Worm (Caenorhabditis elegans) whole organism, L1 larva: ENCODE data around the gene R02F2.10.
A peak's percentile ranks its signal among the peaks of the same experiment; 100 is the strongest.

ENCODE experiments used
- F16B12.6 ChIP-seq: fragments of 150-350 bp; optimal IDR thresholded peaks from 2 replicates; lab custom pipeline; 2014; ENCODE audit warnings: missing biosample characterization, missing genetic modification characterization
- aha-1 ChIP-seq: fragments of 150-350 bp; optimal IDR thresholded peaks from 2 replicates; lab custom pipeline; 2014; ENCODE audit warnings: missing biosample characterization, missing genetic modification characterization
- alr-1 ChIP-seq: fragments of 200-800 bp; sonication (Bioruptor generic); optimal IDR thresholded peaks from 2 replicates; lab custom pipeline; 2018; ENCODE audit warnings: borderline replicate concordance, mild to moderate bottlenecking, missing genetic modification characterization, missing compliant biosample characterization
- aly-2 ChIP-seq: fragments of 150-350 bp; optimal IDR thresholded peaks from 2 replicates; lab custom pipeline; 2014; ENCODE audit warnings: missing biosample characterization, missing genetic modification characterization
- blmp-1 ChIP-seq: fragments of 150-350 bp; optimal IDR thresholded peaks from 2 replicates; lab custom pipeline; 2014; ENCODE audit warnings: missing biosample characterization, missing genetic modification characterization
- ceh-82 ChIP-seq, 3 experiments: fragments of 150-350 bp in 1 of 3; sonication (generic microtip) in 2 of 3; optimal IDR thresholded peaks; 2 replicates each; lab custom pipeline; 2014 to 2017; ENCODE audit warnings: missing biosample characterization in 3 of 3, missing genetic modification characterization in 3 of 3
- ceh-88 ChIP-seq: fragments of 200-800 bp; sonication (Bioruptor generic); IDR thresholded peaks from 2 replicates; pipeline ENCODE4 v1.3.6; 2022; ENCODE audit warnings: missing genetic modification characterization, missing compliant biosample characterization
- ceh-90 ChIP-seq: sonication (generic microtip); optimal IDR thresholded peaks from 2 replicates; lab custom pipeline; 2016; ENCODE audit warnings: missing genetic modification characterization, missing compliant biosample characterization
- ces-1 ChIP-seq: fragments of 150-350 bp; optimal IDR thresholded peaks from 2 replicates; lab custom pipeline; 2014; ENCODE audit warnings: missing biosample characterization, missing genetic modification reagents, missing genetic modification characterization
- dpl-1 ChIP-seq, 3 experiments: fragments of 150-350 bp in 2 of 3; sonication (generic microtip) in 1 of 3; optimal IDR thresholded peaks; 2 replicates each; lab custom pipeline; 2014 to 2017; ENCODE audit warnings: missing biosample characterization in 3 of 3, missing genetic modification characterization in 3 of 3, missing genetic modification reagents in 3 of 3
- efl-1 ChIP-seq, 4 experiments: fragments of 150-350 bp; optimal IDR thresholded peaks in 3 of 4; peaks in 1 of 4; 1 replicate in 1 of 4; 2 replicates in 3 of 4; lab custom pipeline; 2014; ENCODE audit warnings: missing biosample characterization in 2 of 4, missing genetic modification characterization in 2 of 4, missing genetic modification reagents in 2 of 4
- egl-13 ChIP-seq: sonication (generic microtip); optimal IDR thresholded peaks from 2 replicates; lab custom pipeline; 2016; ENCODE audit warnings: missing genotype, missing genetic modification reagents, missing genetic modification characterization, missing compliant biosample characterization
- elt-3 ChIP-seq, 6 experiments: fragments of 150-350 bp in 1 of 6; sonication (generic microtip); optimal IDR thresholded peaks; 2 replicates each; lab custom pipeline; 2017 to 2018; ENCODE audit warnings: missing biosample characterization in 6 of 6, missing genetic modification characterization in 6 of 6, inconsistent platforms in 1 of 6
- fos-1 ChIP-seq: fragments of 150-350 bp; optimal IDR thresholded peaks from 2 replicates; lab custom pipeline; 2014; ENCODE audit warnings: missing biosample characterization, missing genetic modification characterization
- irx-1 ChIP-seq: sonication (generic microtip); optimal IDR thresholded peaks from 2 replicates; lab custom pipeline; 2016; ENCODE audit warnings: missing genetic modification characterization, missing compliant biosample characterization
- jun-1 ChIP-seq: fragments of 150-350 bp; optimal IDR thresholded peaks from 2 replicates; lab custom pipeline; 2014; ENCODE audit warnings: missing biosample characterization, missing genetic modification reagents, missing genetic modification characterization
- lin-15B ChIP-seq: fragments of 150-350 bp; sonication (generic microtip); optimal IDR thresholded peaks from 3 replicates; lab custom pipeline; 2014; ENCODE audit warnings: missing biosample characterization, missing genetic modification characterization
- lin-39 ChIP-seq: fragments of 150-350 bp; optimal IDR thresholded peaks from 2 replicates; lab custom pipeline; 2014; ENCODE audit warnings: missing biosample characterization, missing genetic modification reagents, missing genetic modification characterization
- mdl-1 ChIP-seq, 2 experiments: fragments of 150-350 bp; optimal IDR thresholded peaks; 2 replicates each; lab custom pipeline; 2014 to 2017; ENCODE audit warnings: missing biosample characterization in 2 of 2, missing genetic modification characterization in 2 of 2, inconsistent platforms in 1 of 2
- mep-1 ChIP-seq: fragments of 150-350 bp; optimal IDR thresholded peaks from 2 replicates; lab custom pipeline; 2014; ENCODE audit warnings: missing biosample characterization, missing genetic modification characterization
- nhr-20 ChIP-seq: sonication (generic microtip); optimal IDR thresholded peaks from 2 replicates; lab custom pipeline; 2016; ENCODE audit warnings: mild to moderate bottlenecking, missing genetic modification characterization, missing compliant biosample characterization
- nhr-47 ChIP-seq: sonication (generic microtip); optimal IDR thresholded peaks from 2 replicates; lab custom pipeline; 2016; ENCODE audit warnings: mild to moderate bottlenecking, missing genetic modification characterization, moderate library complexity, missing compliant biosample characterization
- nhr-71 ChIP-seq: sonication (generic microtip); optimal IDR thresholded peaks from 2 replicates; lab custom pipeline; 2016; ENCODE audit warnings: mild to moderate bottlenecking, missing genetic modification characterization, moderate library complexity, missing compliant biosample characterization
- nhr-77 ChIP-seq: fragments of 150-350 bp; optimal IDR thresholded peaks from 2 replicates; lab custom pipeline; 2014; ENCODE audit warnings: missing biosample characterization, missing genetic modification characterization
- nhr-85 ChIP-seq: sonication (generic microtip); peaks from one replicate; lab custom pipeline; 2016; ENCODE audit warnings: missing genetic modification characterization, inconsistent platforms, missing compliant biosample characterization
- pag-3 ChIP-seq: sonication (generic microtip); optimal IDR thresholded peaks from 2 replicates; lab custom pipeline; 2017; ENCODE audit warnings: missing genetic modification characterization, mild to moderate bottlenecking, missing compliant biosample characterization, antibody characterized with exemption, borderline replicate concordance; ENCODE audit not compliant: insufficient read depth
- pax-3 ChIP-seq: fragments of 200-800 bp; sonication (Bioruptor generic); optimal IDR thresholded peaks from 2 replicates; lab custom pipeline; 2018; ENCODE audit warnings: mild to moderate bottlenecking, missing genetic modification characterization, moderate library complexity, missing compliant biosample characterization
- rnt-1 ChIP-seq: sonication (generic microtip); optimal IDR thresholded peaks from 2 replicates; lab custom pipeline; 2016; ENCODE audit warnings: mild to moderate bottlenecking, missing genetic modification characterization, moderate library complexity, missing compliant biosample characterization
- skn-1 ChIP-seq: fragments of 150-350 bp; optimal IDR thresholded peaks from 2 replicates; lab custom pipeline; 2014; ENCODE audit warnings: missing biosample characterization, missing genetic modification characterization
- snpc-4 ChIP-seq: fragments of 150-350 bp; optimal IDR thresholded peaks from 2 replicates; lab custom pipeline; 2014; ENCODE audit warnings: missing biosample characterization, missing genetic modification characterization
- snu-23 ChIP-seq: sonication (generic microtip); optimal IDR thresholded peaks from 2 replicates; lab custom pipeline; 2016; ENCODE audit warnings: missing genetic modification characterization, missing compliant biosample characterization
- sptf-1 ChIP-seq: fragments of 150-350 bp; optimal IDR thresholded peaks from 2 replicates; lab custom pipeline; 2014; ENCODE audit warnings: missing biosample characterization, missing genetic modification characterization
- sup-37 ChIP-seq: fragments of 200-800 bp; sonication (Bioruptor generic); optimal IDR thresholded peaks from 2 replicates; lab custom pipeline; 2018; ENCODE audit warnings: mild to moderate bottlenecking, missing genetic modification characterization, missing compliant biosample characterization
- swsn-7 ChIP-seq: sonication (generic microtip); optimal IDR thresholded peaks from 2 replicates; lab custom pipeline; 2016; ENCODE audit warnings: missing genetic modification characterization, missing compliant biosample characterization
- tbx-2 ChIP-seq: sonication (generic microtip); optimal IDR thresholded peaks from 2 replicates; lab custom pipeline; 2016; ENCODE audit warnings: missing genetic modification characterization, missing compliant biosample characterization
- unc-130 ChIP-seq: fragments of 150-350 bp; optimal IDR thresholded peaks from 2 replicates; lab custom pipeline; 2017; ENCODE audit warnings: missing biosample characterization, missing genetic modification characterization, inconsistent platforms
- unc-62 ChIP-seq: fragments of 150-350 bp; optimal IDR thresholded peaks from 2 replicates; lab custom pipeline; 2014; ENCODE audit warnings: missing biosample characterization, missing genetic modification reagents, missing genetic modification characterization
- unc-86 ChIP-seq: sonication (generic microtip); optimal IDR thresholded peaks from 2 replicates; lab custom pipeline; 2016; ENCODE audit warnings: missing genetic modification characterization, missing compliant biosample characterization
- unc-98 ChIP-seq: fragments of 200-800 bp; sonication (Bioruptor generic); IDR thresholded peaks from 2 replicates; pipeline ENCODE4 v1.3.6; 2022; ENCODE audit warnings: missing genetic modification characterization, missing compliant biosample characterization
- xbp-1 ChIP-seq: sonication (generic microtip); optimal IDR thresholded peaks from 2 replicates; lab custom pipeline; 2016; ENCODE audit warnings: missing genetic modification characterization, missing compliant biosample characterization
- zag-1 ChIP-seq: fragments of 150-350 bp; optimal IDR thresholded peaks from 2 replicates; lab custom pipeline; 2014; ENCODE audit warnings: missing biosample characterization, missing genetic modification characterization
- zip-4 ChIP-seq: fragments of 200-800 bp; sonication (Bioruptor generic); optimal IDR thresholded peaks from 2 replicates; lab custom pipeline; 2018; ENCODE audit warnings: mild to moderate bottlenecking, missing genetic modification characterization, moderate library complexity, missing compliant biosample characterization
- ztf-4 ChIP-seq: fragments of 150-350 bp; optimal IDR thresholded peaks from 2 replicates; lab custom pipeline; 2014; ENCODE audit warnings: missing biosample characterization, missing genetic modification characterization

Gene R02F2.10

DNA sequence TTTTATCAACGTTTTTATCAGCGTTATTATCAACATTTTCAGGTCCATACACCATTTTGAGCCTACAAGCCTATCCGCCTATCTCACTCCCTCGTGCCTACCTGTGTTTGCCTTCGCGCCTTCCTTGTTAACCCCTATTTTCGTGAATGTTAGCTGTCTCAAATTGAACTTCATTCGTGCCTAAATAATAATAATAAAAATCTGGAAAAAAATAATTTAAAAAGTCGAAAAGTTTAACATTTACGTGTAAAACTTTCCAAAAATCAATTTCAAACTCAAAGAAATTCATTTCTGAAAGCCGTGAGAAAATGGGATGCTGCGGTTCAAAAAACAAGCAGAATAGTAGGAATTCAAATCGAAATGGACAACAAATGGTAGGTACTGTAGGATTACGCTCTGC lies at the start of gene R02F2.10:
Gene R02F2.10 (plus strand): TSS at position 301 of the 400 bp plus-strand sequence.
- TF ChIP-seq zag-1 (tag; lab: Kevin White, UChicago) = no peak
- no peak for TF ChIP-seq aha-1
- no peak for TF ChIP-seq efl-1 (optimal IDR thresholded peaks at IDR 0.05; lab: Kevin White, UChicago)
- TF ChIP-seq efl-1 (GFP tag; optimal IDR thresholded peaks at IDR 0.05 in 1 of 2; lab: Kevin White, UChicago) = no peak
- TF ChIP-seq nhr-47 = no peak
- no peak for TF ChIP-seq F16B12.6 (tag; lab: Kevin White, UChicago)
- TF ChIP-seq nhr-85 (tag; lab: Kevin White, UChicago) = no peak
- no peak for TF ChIP-seq pax-3
- TF ChIP-seq unc-98 (GFP tag; lab: Robert Waterston, UW) = no peak
- TF ChIP-seq nhr-77 (tag; lab: Kevin White, UChicago) = no peak
- no peak for TF ChIP-seq rnt-1 (tag; lab: Kevin White, UChicago)
- TF ChIP-seq ceh-90 (tag; lab: Kevin White, UChicago) = no peak
- TF ChIP-seq tbx-2 (tag; lab: Kevin White, UChicago) = no peak
- no peak for TF ChIP-seq sup-37 (GFP tag; lab: Kevin White, UChicago)
- TF ChIP-seq swsn-7 = no peak
- TF ChIP-seq mep-1 = no peak
- no peak for TF ChIP-seq irx-1 (tag; lab: Kevin White, UChicago)
- TF ChIP-seq ceh-82 (tag; optimal IDR thresholded peaks at IDR 0.05; lab: Kevin White, UChicago) = no peak

DNA sequence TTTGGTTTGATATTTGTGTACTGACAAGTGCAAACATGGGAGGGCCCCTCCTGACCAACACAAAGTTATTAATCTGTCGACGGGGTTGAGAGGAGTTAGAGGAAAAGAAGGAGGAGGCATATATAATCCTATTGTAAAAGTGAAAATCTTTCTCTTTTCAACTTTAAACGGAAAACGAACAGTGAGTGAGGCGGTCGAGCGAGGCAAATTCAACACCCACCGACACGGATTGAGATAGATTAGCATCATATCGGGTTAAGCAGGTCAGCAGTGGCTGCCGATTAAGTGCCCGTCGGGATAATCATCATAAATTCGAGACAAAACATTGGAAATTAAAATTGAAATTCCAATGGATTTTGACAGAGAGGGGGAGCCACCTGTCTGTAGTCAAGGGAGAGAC lies 41.8 kb upstream of the R02F2.10 start:
- peak; percentile 81 for TF ChIP-seq blmp-1 (tag; lab: Kevin White, UChicago)
- no peak for TF ChIP-seq sup-37 (GFP tag; lab: Kevin White, UChicago)

DNA sequence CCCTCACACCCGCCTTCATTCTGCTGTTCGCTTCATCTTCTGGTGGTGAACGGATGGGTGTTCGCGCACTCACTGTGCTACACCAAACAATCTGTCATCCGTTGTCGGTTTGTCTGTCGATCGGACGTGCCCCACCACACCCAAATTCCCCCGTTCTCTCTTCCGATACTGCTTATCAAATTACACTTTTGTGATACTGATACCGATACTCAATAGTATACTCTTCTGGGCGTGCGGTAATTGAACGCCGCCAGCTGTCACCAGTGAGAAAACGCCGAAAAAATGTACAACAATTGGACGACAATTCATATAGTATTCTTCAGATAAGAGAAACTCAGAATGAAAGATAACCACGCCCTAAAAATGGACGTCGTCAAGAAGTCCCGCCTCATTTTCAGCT lies 40.0 kb upstream of the R02F2.10 start:
- TF ChIP-seq sptf-1 (tag; lab: Kevin White, UChicago) (no peak), elt-3 (tag; optimal IDR thresholded peaks at IDR 0.05; lab: Kevin White, UChicago) (peak in 1 of 6 experiments; percentile 1)

DNA sequence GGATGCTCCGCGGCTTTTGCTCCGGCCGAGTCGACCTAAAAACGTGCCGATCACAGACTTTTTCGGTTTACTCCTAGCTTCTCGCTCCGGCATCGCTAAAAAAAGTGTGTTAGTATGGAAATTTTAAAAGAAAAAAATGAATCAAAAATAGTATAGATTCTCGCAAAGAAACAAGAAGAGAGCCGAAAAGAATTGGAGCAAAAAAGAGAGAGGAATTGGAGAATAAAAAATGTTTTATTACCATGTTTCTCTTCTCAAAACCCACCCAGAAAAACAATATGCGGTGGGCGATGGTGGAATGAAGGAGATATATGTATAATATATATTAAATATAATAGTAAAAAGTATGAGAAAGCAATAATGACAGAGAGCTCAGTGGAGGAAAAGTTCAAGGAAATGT lies 37.6 kb upstream of the R02F2.10 start, which contains the start of gene W03A5.6:
Gene W03A5.6 (minus strand): TSS at position 101 of the 400 bp plus-strand sequence.
- TF ChIP-seq ces-1 (GFP tag; lab: Kevin White, UChicago) (no peak), ztf-4 (tag; lab: Kevin White, UChicago) (no peak), unc-130 (tag; lab: Kevin White, UChicago) (no peak), egl-13 (no peak), aha-1 (no peak), nhr-20 (tag; lab: Kevin White, UChicago) (no peak), sptf-1 (tag; lab: Kevin White, UChicago) (no peak), nhr-71 (tag; lab: Kevin White, UChicago) (no peak), pag-3 (tag; lab: Kevin White, UChicago) (no peak)

DNA sequence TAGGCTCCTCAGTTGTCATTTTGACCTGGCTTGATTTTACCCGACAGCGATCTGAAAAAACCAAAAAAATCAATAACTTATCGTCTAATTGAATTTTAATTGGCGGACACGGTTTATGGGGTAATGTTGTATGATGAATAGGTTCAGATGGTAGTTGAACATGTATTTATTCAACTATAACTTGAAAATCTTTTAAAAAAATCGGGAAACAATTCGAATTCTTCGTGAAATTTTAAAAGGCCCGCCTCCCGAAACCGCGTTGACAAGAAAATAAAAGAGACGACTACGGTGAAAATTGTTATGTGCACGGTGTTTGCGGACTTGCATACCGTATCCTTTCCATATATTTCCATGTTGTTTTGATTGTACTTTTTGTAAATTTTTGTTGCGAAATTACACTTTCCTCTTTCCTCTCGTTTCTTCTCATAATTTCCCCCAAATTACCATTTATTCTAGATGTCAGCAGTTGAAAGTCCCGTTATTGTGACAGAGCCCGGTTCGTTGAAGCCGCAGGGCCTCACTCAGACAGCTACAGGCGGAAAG lies 35.3 kb upstream of the R02F2.10 start, which contains the start of the genes T24G10.2 and disl-2:
Gene T24G10.2 (minus strand): TSS at position 51 of the 543 bp plus-strand sequence.
Gene disl-2 (plus strand): TSS at position 457 of the 543 bp plus-strand sequence.
- no peak for TF ChIP-seq alr-1
- TF ChIP-seq dpl-1 (GFP tag; optimal IDR thresholded peaks at IDR 0.05; lab: Kevin White, UChicago) = peak; percentile 63 to 78 (median 70)
- TF ChIP-seq ceh-88 (GFP tag; lab: Robert Waterston, UW) = no peak
- peak; percentile 51 for TF ChIP-seq xbp-1 (tag; lab: Kevin White, UChicago)
- TF ChIP-seq zip-4 (GFP tag; lab: Kevin White, UChicago) = no peak
- no peak for TF ChIP-seq unc-98 (GFP tag; lab: Robert Waterston, UW)
- TF ChIP-seq nhr-77 (tag; lab: Kevin White, UChicago) = peak; percentile 9
- TF ChIP-seq nhr-47 = peak; percentile 45
- TF ChIP-seq aly-2 (tag; lab: Kevin White, UChicago) = no peak
- TF ChIP-seq elt-3 (tag; optimal IDR thresholded peaks at IDR 0.05; lab: Kevin White, UChicago) = peak in 1 of 6 experiments; percentile 73
- peak; percentile 77 for TF ChIP-seq snu-23 (GFP tag; lab: Kevin White, UChicago)
- peak; percentile 12 for TF ChIP-seq jun-1 (tag; lab: Kevin White, UChicago)
- TF ChIP-seq lin-39 (tag; lab: Kevin White, UChicago) = peak; percentile 3
- TF ChIP-seq swsn-7 = peak; percentile 30
- TF ChIP-seq snpc-4 = peak; percentile 21
- TF ChIP-seq irx-1 (tag; lab: Kevin White, UChicago) = peak; percentile 25
- peak; percentile 63 for TF ChIP-seq blmp-1 (tag; lab: Kevin White, UChicago)
- peak; percentile 68 for TF ChIP-seq skn-1 (tag; lab: Kevin White, UChicago)
- peak; percentile 37 for TF ChIP-seq nhr-71 (tag; lab: Kevin White, UChicago)
- TF ChIP-seq unc-130 (tag; lab: Kevin White, UChicago) = peak; percentile 49
- no peak for TF ChIP-seq unc-86 (tag; lab: Kevin White, UChicago)
- TF ChIP-seq unc-62 = no peak
- peak; percentile 90 for TF ChIP-seq F16B12.6 (tag; lab: Kevin White, UChicago)
- peak; percentile 39 for TF ChIP-seq lin-15B (tag; lab: Kevin White, UChicago)
- peak in 2 of 3 experiments; percentile 5 to 74 for TF ChIP-seq ceh-82 (tag; optimal IDR thresholded peaks at IDR 0.05; lab: Kevin White, UChicago)
- peak in 1 of 2 experiments; percentile 55 for TF ChIP-seq mdl-1 (tag; optimal IDR thresholded peaks at IDR 0.05; lab: Kevin White, UChicago)
- peak; percentile 13 for TF ChIP-seq fos-1 (tag; lab: Kevin White, UChicago)
